Fruit fly (Drosophila melanogaster): ENCODE data around the gene CG16813.

- TF ChIP-seq D1 (tag; optimal IDR thresholded peaks at IDR 0.05) (no peak), CG17806 (tag; optimal IDR thresholded peaks at IDR 0.05) (no peak), fd96Ca (GFP tag; IDR thresholded peaks at IDR 0.05) (no peak), CG32121 (GFP tag; IDR thresholded peaks at IDR 0.05) (no peak), CG15710 (tag; optimal IDR thresholded peaks at IDR 0.05) (no peak), CG9948 (tag; optimal IDR thresholded peaks at IDR 0.05) (no peak), CG14655 (GFP tag; optimal IDR thresholded peaks at IDR 0.05) (no peak), Ets98B (GFP tag; IDR thresholded peaks at IDR 0.05) (no peak), Pif1A (GFP tag; optimal IDR thresholded peaks at IDR 0.05) (no peak), EcR (GFP tag; optimal IDR thresholded peaks at IDR 0.05) (no peak)
Measured at dm6 chr2L:13259643-13260042, 32.3 kb downstream of the CG16813 start, which contains the start of gene CG31730.
